Fruit fly (Drosophila melanogaster): Measurements from ENCODE around the gene Nulp1.

The Nulp1 gene

dm6 chr3L:8159724-8160422, 49.7 kb downstream of the Nulp1 start, which contains the start of gene CG43886:
TSS of gene CG43886 (minus strand) at chr3L:8159774.
- no peak for TF ChIP-seq CG17801 (GFP tag; optimal IDR thresholded peaks at IDR 0.05; ENCODE audit: partially characterized antibody)
